Fruit fly (Drosophila melanogaster): Measurements from ENCODE around the gene CG43389.

Gene CG43389

DNA sequence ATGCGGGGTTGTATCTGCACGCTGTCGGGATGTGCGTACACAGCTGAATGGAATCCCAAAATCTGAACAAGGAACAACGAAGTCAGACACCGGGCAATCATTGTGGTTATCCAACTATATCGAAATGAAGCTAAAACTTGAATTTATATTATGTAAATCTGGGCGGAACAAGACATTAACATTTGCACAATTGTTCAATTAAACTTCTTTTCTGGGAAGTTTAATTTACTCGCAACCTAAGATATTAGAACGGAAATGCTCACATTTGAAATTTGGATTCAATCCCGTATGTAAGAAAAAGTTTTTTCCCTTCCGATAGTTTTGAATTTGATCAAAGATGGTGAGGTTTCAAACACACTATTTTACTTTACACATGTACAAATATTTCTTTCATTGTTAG lies 41.6 kb upstream of the CG43389 start, which contains the start of gene CG33160:
CG33160 (minus strand) TSS at position 101 of the 400 bp plus-strand sequence.
- no peak for TF ChIP-seq Snoo (tag; optimal IDR thresholded peaks at IDR 0.05)
- no peak for TF ChIP-seq CG8301 (tag; optimal IDR thresholded peaks at IDR 0.05)
- TF ChIP-seq Pif1A (GFP tag; optimal IDR thresholded peaks at IDR 0.05), result no peak
- TF ChIP-seq Pif1B (GFP tag; optimal IDR thresholded peaks at IDR 0.05), result no peak
- TF ChIP-seq Ets98B (GFP tag; IDR thresholded peaks at IDR 0.05), result no peak
- TF ChIP-seq CG8159 (tag; optimal IDR thresholded peaks at IDR 0.05), result no peak
- TF ChIP-seq CG10348 (GFP tag; IDR thresholded peaks at IDR 0.05), result no peak
- no peak for TF ChIP-seq fd96Ca (GFP tag; IDR thresholded peaks at IDR 0.05)
- no peak for TF ChIP-seq CG14655 (GFP tag; optimal IDR thresholded peaks at IDR 0.05)
- TF ChIP-seq gl (tag; optimal IDR thresholded peaks at IDR 0.05), result no peak
- no peak for TF ChIP-seq CG17806 (tag; optimal IDR thresholded peaks at IDR 0.05)
- no peak for TF ChIP-seq CG4496 (GFP tag; IDR thresholded peaks at IDR 0.05)
- TF ChIP-seq D1 (tag; optimal IDR thresholded peaks at IDR 0.05), result no peak
- no peak for TF ChIP-seq CG12605 (GFP tag; IDR thresholded peaks at IDR 0.05)
- TF ChIP-seq CG13204 (GFP tag; optimal IDR thresholded peaks at IDR 0.05), result no peak
- TF ChIP-seq rn (GFP tag; IDR thresholded peaks at IDR 0.05), result no peak
- no peak for TF ChIP-seq CG32121 (GFP tag; IDR thresholded peaks at IDR 0.05)

DNA sequence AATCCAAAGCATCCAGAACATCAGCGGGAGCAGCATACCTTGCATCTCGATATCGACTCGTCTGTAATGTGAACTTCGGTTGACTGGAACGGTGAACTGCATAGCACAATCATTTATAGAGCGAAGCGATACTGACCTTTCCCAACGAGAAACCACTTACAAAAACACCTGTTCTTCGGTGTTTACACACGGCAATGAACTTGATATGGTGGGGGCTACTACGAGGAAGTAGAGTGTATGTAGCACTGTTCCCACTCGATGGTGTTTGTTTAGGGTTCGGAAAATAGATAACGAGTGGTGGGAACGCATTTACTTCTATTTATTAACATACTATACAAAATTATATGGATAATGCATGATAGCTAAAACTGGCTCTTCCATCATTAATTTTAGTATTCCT lies 38.9 kb upstream of the CG43389 start, which contains the start of the genes CG32269 and CG32270:
CG32269 (minus strand) TSS at position 91 of the 400 bp plus-strand sequence.
CG32270 (minus strand) TSS at position 91 of the 400 bp plus-strand sequence.
- TF ChIP-seq Pif1A (GFP tag; optimal IDR thresholded peaks at IDR 0.05) (no peak), CG34367 (tag; optimal IDR thresholded peaks at IDR 0.05) (no peak), CG8159 (tag; optimal IDR thresholded peaks at IDR 0.05) (no peak), CG8301 (tag; optimal IDR thresholded peaks at IDR 0.05) (no peak), fd96Ca (GFP tag; IDR thresholded peaks at IDR 0.05) (no peak), CG10348 (GFP tag; IDR thresholded peaks at IDR 0.05) (no peak), Pif1B (GFP tag; optimal IDR thresholded peaks at IDR 0.05) (no peak), CG15710 (tag; optimal IDR thresholded peaks at IDR 0.05) (no peak), CG17806 (tag; optimal IDR thresholded peaks at IDR 0.05) (no peak), CG14655 (GFP tag; optimal IDR thresholded peaks at IDR 0.05) (no peak), EcR (GFP tag; optimal IDR thresholded peaks at IDR 0.05) (no peak), CG13204 (GFP tag; optimal IDR thresholded peaks at IDR 0.05) (no peak), Ets98B (GFP tag; IDR thresholded peaks at IDR 0.05) (no peak)

DNA sequence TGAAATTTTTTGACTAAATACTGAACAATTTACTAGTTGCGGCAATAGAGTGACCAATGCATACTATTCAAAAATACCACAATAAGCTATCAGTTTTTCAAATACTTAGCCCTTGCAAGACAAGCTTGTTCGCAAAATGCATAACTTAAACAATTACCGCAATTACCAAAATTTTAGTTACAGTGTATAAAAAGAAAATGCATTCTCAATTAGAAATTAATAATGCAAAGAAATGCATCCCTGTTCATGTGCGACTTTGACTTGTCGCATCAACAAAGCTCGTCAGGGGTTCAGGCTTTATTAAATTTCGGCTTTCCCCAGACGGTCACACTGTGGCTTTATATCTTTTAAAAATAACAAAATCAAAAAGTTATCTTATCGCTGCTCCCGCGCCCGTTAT lies 29.0 kb upstream of the CG43389 start, which contains the start of the genes hob and nSMase:
hob (minus strand) TSS at position 62 of the 400 bp plus-strand sequence.
nSMase (plus strand) TSS at position 298 of the 400 bp plus-strand sequence.
- TF ChIP-seq Ets98B (GFP tag; IDR thresholded peaks at IDR 0.05) (no peak), CG8301 (tag; optimal IDR thresholded peaks at IDR 0.05) (no peak), CG14655 (GFP tag; optimal IDR thresholded peaks at IDR 0.05) (no peak), CG9948 (tag; optimal IDR thresholded peaks at IDR 0.05) (no peak), CG32121 (GFP tag; IDR thresholded peaks at IDR 0.05) (no peak), D1 (tag; optimal IDR thresholded peaks at IDR 0.05) (no peak), rn (GFP tag; IDR thresholded peaks at IDR 0.05) (no peak), CG34367 (tag; optimal IDR thresholded peaks at IDR 0.05) (no peak), Snoo (tag; optimal IDR thresholded peaks at IDR 0.05) (no peak), CG12605 (GFP tag; IDR thresholded peaks at IDR 0.05) (no peak), CG15710 (tag; optimal IDR thresholded peaks at IDR 0.05) (no peak), CG10348 (GFP tag; IDR thresholded peaks at IDR 0.05) (no peak), CG17806 (tag; optimal IDR thresholded peaks at IDR 0.05) (no peak), CG13204 (GFP tag; optimal IDR thresholded peaks at IDR 0.05) (no peak), CG4496 (GFP tag; IDR thresholded peaks at IDR 0.05) (no peak), CG8159 (tag; optimal IDR thresholded peaks at IDR 0.05) (no peak), Pif1A (GFP tag; optimal IDR thresholded peaks at IDR 0.05) (no peak), Pif1B (GFP tag; optimal IDR thresholded peaks at IDR 0.05) (no peak), gl (tag; optimal IDR thresholded peaks at IDR 0.05) (no peak), fd96Ca (GFP tag; IDR thresholded peaks at IDR 0.05) (no peak)

DNA sequence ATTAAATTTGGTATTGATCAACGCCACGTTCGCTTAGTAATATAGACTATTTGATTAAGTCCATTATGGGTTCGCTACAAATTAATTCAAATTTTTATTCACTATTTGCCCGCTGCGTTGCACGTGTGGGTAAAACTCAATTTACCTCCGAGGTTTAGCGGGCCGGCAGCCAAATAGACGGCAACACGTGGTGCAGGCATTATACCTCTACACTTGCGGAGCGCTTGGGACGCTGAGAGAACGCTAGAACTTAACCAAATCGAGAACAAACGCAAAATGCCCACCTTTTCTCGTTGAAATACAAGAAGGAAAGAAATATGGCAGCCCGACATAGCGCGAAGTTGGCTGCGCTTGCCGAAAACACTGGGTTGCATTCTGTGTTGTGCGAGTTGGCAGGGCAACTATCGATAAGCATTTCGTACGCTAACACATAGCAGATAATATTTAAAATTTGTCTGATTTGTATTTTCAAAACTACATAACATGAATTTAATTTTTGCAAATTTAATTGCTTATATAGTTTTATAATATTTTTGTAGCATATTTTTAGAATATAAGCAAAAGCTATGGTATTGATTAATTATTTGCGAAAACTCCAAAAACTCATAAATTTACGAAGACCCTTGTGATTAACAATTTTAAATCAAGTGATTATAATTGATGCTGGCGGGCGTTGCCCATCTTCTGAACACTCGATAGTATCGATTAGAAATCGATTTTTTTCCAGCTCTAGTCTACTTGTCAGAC lies 25.0 kb upstream of the CG43389 start, which contains the start of the genes RpL28 and eIF1:
RpL28 (minus strand) TSS at position 318 of the 747 bp plus-strand sequence.
eIF1 (plus strand) TSS at position 699 of the 747 bp plus-strand sequence.
- TF ChIP-seq fd96Ca (GFP tag; IDR thresholded peaks at IDR 0.05), result peak; percentile 39; the same call in 1 of the 3 replicates
- no peak for TF ChIP-seq CG14655 (GFP tag; optimal IDR thresholded peaks at IDR 0.05)
- TF ChIP-seq CG9948 (tag; optimal IDR thresholded peaks at IDR 0.05), result peak; percentile 44
- TF ChIP-seq gl (tag; optimal IDR thresholded peaks at IDR 0.05), result peak; percentile 33
- TF ChIP-seq CG8159 (tag; optimal IDR thresholded peaks at IDR 0.05), result peak; percentile 67
- no peak for TF ChIP-seq CG13204 (GFP tag; optimal IDR thresholded peaks at IDR 0.05)
- peak; percentile 93 for TF ChIP-seq Snoo (tag; optimal IDR thresholded peaks at IDR 0.05)
- peak; percentile 92 for TF ChIP-seq CG4496 (GFP tag; IDR thresholded peaks at IDR 0.05)
- TF ChIP-seq CG17806 (tag; optimal IDR thresholded peaks at IDR 0.05), result peak; percentile 35
- TF ChIP-seq Pif1B (GFP tag; optimal IDR thresholded peaks at IDR 0.05), result no peak
- TF ChIP-seq CG34367 (tag; optimal IDR thresholded peaks at IDR 0.05), result peak; percentile 80
- no peak for TF ChIP-seq EcR (GFP tag; optimal IDR thresholded peaks at IDR 0.05)
- TF ChIP-seq CG32121 (GFP tag; IDR thresholded peaks at IDR 0.05), result no peak
- TF ChIP-seq CG8301 (tag; optimal IDR thresholded peaks at IDR 0.05), result no peak
- TF ChIP-seq rn (GFP tag; IDR thresholded peaks at IDR 0.05), result peak; percentile 32; the same call in 1 of the 2 replicates
- TF ChIP-seq Ets98B (GFP tag; IDR thresholded peaks at IDR 0.05), result peak; percentile 71
- no peak for TF ChIP-seq Pif1A (GFP tag; optimal IDR thresholded peaks at IDR 0.05)
- TF ChIP-seq D1 (tag; optimal IDR thresholded peaks at IDR 0.05), result no peak
- peak; percentile 74 for TF ChIP-seq CG15710 (tag; optimal IDR thresholded peaks at IDR 0.05)
- TF ChIP-seq CG10348 (GFP tag; IDR thresholded peaks at IDR 0.05), result no peak
- TF ChIP-seq CG12605 (GFP tag; IDR thresholded peaks at IDR 0.05), result peak; percentile 53; the same call in 1 of the 2 replicates

DNA sequence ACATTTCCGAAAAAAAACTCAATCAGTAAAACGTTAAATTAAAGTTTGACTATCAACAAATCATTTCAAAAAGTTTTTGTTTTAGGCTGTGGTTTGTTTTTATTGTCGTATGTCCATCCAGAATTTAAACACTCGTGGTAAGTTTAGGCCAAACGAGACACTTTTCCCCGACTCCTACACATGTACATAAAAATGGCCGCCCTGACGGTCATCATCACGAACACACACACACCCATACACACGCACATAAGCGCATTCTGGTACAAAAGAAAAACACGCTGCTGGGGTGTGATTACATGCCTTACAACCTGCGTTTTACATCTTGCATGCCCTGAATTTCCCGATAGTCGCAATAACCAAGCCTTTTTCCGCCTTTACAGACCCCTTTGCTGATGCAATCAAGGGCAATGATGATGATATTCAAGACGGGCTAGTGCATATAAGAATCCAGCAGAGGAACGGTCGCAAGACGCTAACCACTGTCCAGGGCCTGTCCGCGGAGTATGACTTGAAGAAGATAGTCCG lies 24.4 kb upstream of the CG43389 start:
- no peak for TF ChIP-seq CG14655 (GFP tag; optimal IDR thresholded peaks at IDR 0.05)
- peak; percentile 39 for TF ChIP-seq EcR (GFP tag; optimal IDR thresholded peaks at IDR 0.05)
- no peak for TF ChIP-seq CG13204 (GFP tag; optimal IDR thresholded peaks at IDR 0.05)
- TF ChIP-seq CG4496 (GFP tag; IDR thresholded peaks at IDR 0.05), result no peak
- TF ChIP-seq CG9948 (tag; optimal IDR thresholded peaks at IDR 0.05), result no peak
